Worm (Caenorhabditis elegans) whole organism, L1 larva: ENCODE data around the gene alg-3.

Experiments used
- C34B4.2 ChIP-seq: sonication (generic microtip); optimal IDR thresholded peaks from 2 replicates; lab custom pipeline; 2017; ENCODE audit warnings: mild to moderate bottlenecking, missing genetic modification characterization, missing compliant biosample characterization
- F16B12.6 ChIP-seq: fragments of 150-350 bp; optimal IDR thresholded peaks from 2 replicates; lab custom pipeline; 2014; ENCODE audit warnings: missing biosample characterization, missing genetic modification characterization
- Y116A8C.19 ChIP-seq: sonication (generic microtip); optimal IDR thresholded peaks from 2 replicates; lab custom pipeline; 2016; ENCODE audit warnings: missing compliant biosample characterization, missing genetic modification characterization, borderline replicate concordance
- blmp-1 ChIP-seq: fragments of 150-350 bp; optimal IDR thresholded peaks from 2 replicates; lab custom pipeline; 2014; ENCODE audit warnings: missing biosample characterization, missing genetic modification characterization
- ceh-8 ChIP-seq: fragments of 200-800 bp; sonication (Bioruptor generic); optimal IDR thresholded peaks from 2 replicates; lab custom pipeline; 2018; ENCODE audit warnings: mild to moderate bottlenecking, missing genetic modification characterization, moderate library complexity, missing compliant biosample characterization
- ceh-88 ChIP-seq: fragments of 200-800 bp; sonication (Bioruptor generic); IDR thresholded peaks from 2 replicates; pipeline ENCODE4 v1.3.6; 2022; ENCODE audit warnings: missing genetic modification characterization, missing compliant biosample characterization
- dsc-1 ChIP-seq: sonication (generic microtip); optimal IDR thresholded peaks from 2 replicates; lab custom pipeline; 2016; ENCODE audit warnings: mild to moderate bottlenecking, missing genetic modification characterization, missing compliant biosample characterization
- egl-13 ChIP-seq: sonication (generic microtip); optimal IDR thresholded peaks from 2 replicates; lab custom pipeline; 2016; ENCODE audit warnings: missing genotype, missing genetic modification reagents, missing genetic modification characterization, missing compliant biosample characterization
- egl-27 ChIP-seq, 2 experiments: fragments of 150-350 bp in 1 of 2; sonication (generic microtip); optimal IDR thresholded peaks; 3 replicates each; lab custom pipeline; 2017 to 2018; ENCODE audit warnings: missing biosample characterization in 2 of 2, missing genetic modification characterization in 2 of 2, missing genetic modification reagents in 2 of 2
- fkh-10 ChIP-seq: sonication (generic microtip); optimal IDR thresholded peaks from 2 replicates; lab custom pipeline; 2017; ENCODE audit warnings: missing biosample characterization, missing genetic modification reagents, missing genetic modification characterization
- fkh-4 ChIP-seq: sonication (generic microtip); optimal IDR thresholded peaks from 2 replicates; lab custom pipeline; 2016; ENCODE audit warnings: missing compliant biosample characterization, missing genetic modification characterization, borderline replicate concordance
- fos-1 ChIP-seq: fragments of 150-350 bp; optimal IDR thresholded peaks from 2 replicates; lab custom pipeline; 2014; ENCODE audit warnings: missing biosample characterization, missing genetic modification characterization
- irx-1 ChIP-seq: sonication (generic microtip); optimal IDR thresholded peaks from 2 replicates; lab custom pipeline; 2016; ENCODE audit warnings: missing genetic modification characterization, missing compliant biosample characterization
- lin-14 ChIP-seq: fragments of 200-800 bp; sonication (Bioruptor generic); optimal IDR thresholded peaks from 2 replicates; lab custom pipeline; 2018; ENCODE audit warnings: mild to moderate bottlenecking, missing genetic modification characterization, moderate library complexity, missing compliant biosample characterization
- lin-15B ChIP-seq: fragments of 150-350 bp; sonication (generic microtip); optimal IDR thresholded peaks from 3 replicates; lab custom pipeline; 2014; ENCODE audit warnings: missing biosample characterization, missing genetic modification characterization
- lin-35 ChIP-seq, 2 experiments: fragments of 150-350 bp; optimal IDR thresholded peaks; 2 replicates each; lab custom pipeline; 2014; ENCODE audit warnings: missing biosample characterization in 2 of 2, missing genetic modification characterization in 2 of 2, missing genetic modification reagents in 2 of 2
- lin-39 ChIP-seq: fragments of 150-350 bp; optimal IDR thresholded peaks from 2 replicates; lab custom pipeline; 2014; ENCODE audit warnings: missing biosample characterization, missing genetic modification reagents, missing genetic modification characterization
- lir-3 ChIP-seq: sonication (generic microtip); optimal IDR thresholded peaks from 2 replicates; lab custom pipeline; 2016; ENCODE audit warnings: mild to moderate bottlenecking, missing genetic modification characterization, moderate library complexity, missing compliant biosample characterization; ENCODE audit not compliant: poor library complexity
- lsy-2 ChIP-seq, 2 experiments: fragments of 150-350 bp; optimal IDR thresholded peaks; 2 replicates each; lab custom pipeline; 2014; ENCODE audit warnings: missing biosample characterization in 2 of 2, missing genetic modification characterization in 2 of 2
- nhr-19 ChIP-seq: fragments of 200-800 bp; sonication (Bioruptor generic); conservative IDR thresholded peaks from 2 replicates; pipeline ENCODE4 v1.3.6; 2022; ENCODE audit warnings: missing genetic modification characterization, missing compliant biosample characterization
- nhr-237 ChIP-seq: fragments of 150-350 bp; optimal IDR thresholded peaks from 2 replicates; lab custom pipeline; 2014; ENCODE audit warnings: missing biosample characterization, missing genetic modification characterization
- nhr-28 ChIP-seq: fragments of 150-350 bp; optimal IDR thresholded peaks from 2 replicates; lab custom pipeline; 2014; ENCODE audit warnings: missing biosample characterization, missing genetic modification characterization
- nhr-71 ChIP-seq: sonication (generic microtip); optimal IDR thresholded peaks from 2 replicates; lab custom pipeline; 2016; ENCODE audit warnings: mild to moderate bottlenecking, missing genetic modification characterization, moderate library complexity, missing compliant biosample characterization
- nhr-77 ChIP-seq: fragments of 150-350 bp; optimal IDR thresholded peaks from 2 replicates; lab custom pipeline; 2014; ENCODE audit warnings: missing biosample characterization, missing genetic modification characterization
- nhr-90 ChIP-seq: sonication (generic microtip); optimal IDR thresholded peaks from 2 replicates; lab custom pipeline; 2016; ENCODE audit warnings: mild to moderate bottlenecking, missing genetic modification characterization, missing compliant biosample characterization; ENCODE audit not compliant: poor library complexity
- pag-3 ChIP-seq: sonication (generic microtip); optimal IDR thresholded peaks from 2 replicates; lab custom pipeline; 2017; ENCODE audit warnings: missing genetic modification characterization, mild to moderate bottlenecking, missing compliant biosample characterization, antibody characterized with exemption, borderline replicate concordance; ENCODE audit not compliant: insufficient read depth
- pax-3 ChIP-seq: fragments of 200-800 bp; sonication (Bioruptor generic); optimal IDR thresholded peaks from 2 replicates; lab custom pipeline; 2018; ENCODE audit warnings: mild to moderate bottlenecking, missing genetic modification characterization, moderate library complexity, missing compliant biosample characterization
- pqm-1 ChIP-seq: sonication (generic microtip); optimal IDR thresholded peaks from 3 replicates; lab custom pipeline; 2017; ENCODE audit warnings: missing biosample characterization, missing genetic modification characterization
- rnt-1 ChIP-seq: sonication (generic microtip); optimal IDR thresholded peaks from 2 replicates; lab custom pipeline; 2016; ENCODE audit warnings: mild to moderate bottlenecking, missing genetic modification characterization, moderate library complexity, missing compliant biosample characterization
- snpc-4 ChIP-seq: fragments of 150-350 bp; optimal IDR thresholded peaks from 2 replicates; lab custom pipeline; 2014; ENCODE audit warnings: missing biosample characterization, missing genetic modification characterization
- unc-30 ChIP-seq: sonication (generic microtip); optimal IDR thresholded peaks from 2 replicates; lab custom pipeline; 2017; ENCODE audit warnings: missing biosample characterization, missing genetic modification characterization
- unc-98 ChIP-seq: fragments of 200-800 bp; sonication (Bioruptor generic); IDR thresholded peaks from 2 replicates; pipeline ENCODE4 v1.3.6; 2022; ENCODE audit warnings: missing genetic modification characterization, missing compliant biosample characterization
- xbp-1 ChIP-seq: sonication (generic microtip); optimal IDR thresholded peaks from 2 replicates; lab custom pipeline; 2016; ENCODE audit warnings: missing genetic modification characterization, missing compliant biosample characterization
- zag-1 ChIP-seq: fragments of 150-350 bp; optimal IDR thresholded peaks from 2 replicates; lab custom pipeline; 2014; ENCODE audit warnings: missing biosample characterization, missing genetic modification characterization

alg-3 gene

ce11 chrIV:11700752-11701151, 3.3 kb upstream of the alg-3 start, which contains the start of gene dpy-20:
dpy-20 (minus strand) TSS chrIV:11700852.
- TF ChIP-seq lin-15B (no peak), ceh-88 (GFP tag; lab: Robert Waterston, UW) (no peak)

- TF ChIP-seq pqm-1 (no peak), blmp-1 (peak; percentile 56), zag-1 (tag; lab: Kevin White, UChicago) (no peak), nhr-28 (tag; lab: Kevin White, UChicago) (no peak), rnt-1 (tag; lab: Kevin White, UChicago) (no peak)
These were observed 2.2 kb upstream of the alg-3 start for ce11 chrIV:11701878-11702277.

ce11 chrIV:11710331-11710730, 6.3 kb downstream of the alg-3 start:
- no peak for TF ChIP-seq unc-98
- no peak for TF ChIP-seq lir-3 (tag; lab: Kevin White, UChicago)
- TF ChIP-seq unc-30 (tag; lab: Kevin White, UChicago): no peak
- TF ChIP-seq fkh-4 (tag; lab: Kevin White, UChicago): no peak
- TF ChIP-seq F16B12.6 (tag; lab: Kevin White, UChicago): no peak
- TF ChIP-seq pag-3: peak; percentile 82
- no peak for TF ChIP-seq nhr-90 (tag; lab: Kevin White, UChicago)
- no peak for TF ChIP-seq egl-13 (tag; lab: Kevin White, UChicago)
- no peak for TF ChIP-seq pax-3
- TF ChIP-seq nhr-77: no peak
- TF ChIP-seq rnt-1 (tag; lab: Kevin White, UChicago): peak; percentile 56
- peak in 1 of 2 experiments; percentile 42 for TF ChIP-seq lsy-2 (tag; optimal IDR thresholded peaks at IDR 0.05; lab: Kevin White, UChicago)
- no peak for TF ChIP-seq C34B4.2
- TF ChIP-seq lin-39: no peak
- peak; percentile 88 for TF ChIP-seq lin-14 (GFP tag; lab: Kevin White, UChicago)
- no peak for TF ChIP-seq Y116A8C.19 (tag; lab: Kevin White, UChicago)
- no peak for TF ChIP-seq ceh-8 (GFP tag; lab: Kevin White, UChicago)
- TF ChIP-seq fkh-10 (GFP tag; lab: Kevin White, UChicago): no peak
- TF ChIP-seq fos-1: no peak
- TF ChIP-seq lin-35 (GFP tag; optimal IDR thresholded peaks at IDR 0.05; lab: Kevin White, UChicago): no peak
- TF ChIP-seq nhr-237 (tag; lab: Kevin White, UChicago): no peak
- TF ChIP-seq snpc-4 (tag; lab: Kevin White, UChicago): no peak
- TF ChIP-seq xbp-1 (tag; lab: Kevin White, UChicago): no peak
- TF ChIP-seq nhr-19 (GFP tag; lab: Robert Waterston, UW): no peak
- no peak for TF ChIP-seq dsc-1 (tag; lab: Kevin White, UChicago)

ce11 chrIV:11713289-11713688, 9.2 kb downstream of the alg-3 start:
- TF ChIP-seq dsc-1 (tag; lab: Kevin White, UChicago) (peak; percentile 60), irx-1 (tag; lab: Kevin White, UChicago) (no peak)

ce11 chrIV:11714739-11715138, 10.7 kb downstream of the alg-3 start, which contains the start of gene magi-1:
magi-1 (plus strand) TSS chrIV:11715039.
- TF ChIP-seq nhr-19 (GFP tag; lab: Robert Waterston, UW) (no peak), egl-27 (tag; optimal IDR thresholded peaks at IDR 0.05; lab: Kevin White, UChicago) (no peak)

- peak; percentile 5 for TF ChIP-seq nhr-71 (tag; lab: Kevin White, UChicago)
- peak; percentile 55 for TF ChIP-seq rnt-1 (tag; lab: Kevin White, UChicago)
- no peak for TF ChIP-seq fkh-10 (GFP tag; lab: Kevin White, UChicago)
- peak; percentile 11 for TF ChIP-seq lin-14 (GFP tag; lab: Kevin White, UChicago)
These were observed 12.4 kb downstream of the alg-3 start for ce11 chrIV:11716414-11716813.
